Fruit fly (Drosophila melanogaster) S2 (cell line): ENCODE results near the gene Gfrl.

Source experiments
- CG8478 ChIP-seq: fragments of >200 bp; optimal IDR thresholded peaks from 2 replicates; lab custom pipeline; 2018
- CTCF ChIP-seq, 2 experiments: fragments of >200 bp; optimal IDR thresholded peaks; 2 replicates each; lab custom pipeline; 2018

dm6 chr3R:20472764-20473390 lies 11.5 kb downstream of the Gfrl start:
- TF ChIP-seq CG8478 (lab: Kevin White, UChicago) (no peak), CTCF (optimal IDR thresholded peaks at IDR 0.05; lab: Kevin White, UChicago) (no peak)
